Fruit fly (Drosophila melanogaster) whole organism, adult: ENCODE measurements around the gene CG7408.
A peak's percentile ranks its signal among the peaks of the same experiment; 100 is the strongest.

Experiments used
- CG14711 ChIP-seq: fragments of 200-800 bp; sonication (Bioruptor generic); optimal IDR thresholded peaks from 2 replicates; lab custom pipeline; 2018; ENCODE audit warnings: missing biosample characterization, mild to moderate bottlenecking, missing genetic modification characterization, moderate library complexity
- Clk ChIP-seq: fragments of 200-800 bp; sonication (Bioruptor generic); optimal IDR thresholded peaks from 2 replicates; lab custom pipeline; 2017; ENCODE audit warnings: missing biosample characterization, missing genetic modification characterization
- Hr96 ChIP-seq: fragments of 200-800 bp; sonication (Bioruptor generic); optimal IDR thresholded peaks from 2 replicates; lab custom pipeline; 2016; ENCODE audit warnings: missing biosample characterization, missing genetic modification characterization
- tj ChIP-seq: fragments of 200-800 bp; sonication (Bioruptor generic); optimal IDR thresholded peaks from 3 replicates; lab custom pipeline; 2017; ENCODE audit warnings: missing biosample characterization, mild to moderate bottlenecking, missing genetic modification characterization, moderate library complexity
- toe ChIP-seq: fragments of 200-800 bp; sonication (Bioruptor generic); optimal IDR thresholded peaks from 2 replicates; lab custom pipeline; 2016; ENCODE audit warnings: missing biosample characterization, missing genetic modification characterization

DNA sequence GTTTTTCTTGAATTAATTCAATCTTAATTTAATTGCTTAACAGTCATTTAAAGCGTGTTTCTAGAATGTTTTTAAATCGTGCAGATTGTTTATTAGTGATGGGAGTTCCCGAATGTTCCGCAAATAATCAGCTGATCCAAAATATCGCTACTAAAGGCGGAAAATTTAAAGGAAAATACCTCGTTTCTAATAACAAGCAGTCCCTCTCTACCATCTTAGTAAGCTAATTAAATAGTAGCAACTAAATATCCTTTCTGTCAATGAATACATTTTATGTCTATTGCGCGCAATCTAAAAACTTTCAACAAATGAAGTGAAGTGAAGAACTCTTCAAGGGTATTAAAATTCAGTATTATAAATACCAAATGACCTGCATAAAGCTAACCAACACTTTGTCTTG, 33.6 kb downstream of the CG7408 start, which contains the start of gene CG5290:
- TF ChIP-seq Clk (GFP tag; lab: Kevin White, UChicago) (no peak), toe (GFP tag; lab: Kevin White, UChicago) (peak; percentile 33), Hr96 (GFP tag; lab: Kevin White, UChicago) (no peak), tj (GFP tag; lab: Kevin White, UChicago) (peak; percentile 41), CG14711 (peak; percentile 47)
